Worm (Caenorhabditis elegans): ENCODE measurements around the gene abf-5.

ce11 chrX:12764009-12764408 is 28.6 kb upstream of the abf-5 start:
- no peak for TF ChIP-seq nhr-237 (tag; optimal IDR thresholded peaks at IDR 0.05)
- no peak for TF ChIP-seq nhr-129 (tag; optimal IDR thresholded peaks at IDR 0.05)
- TF ChIP-seq egl-27 (tag; optimal IDR thresholded peaks at IDR 0.05) = no peak
- TF ChIP-seq dmd-4 (tag; optimal IDR thresholded peaks at IDR 0.05) = no peak
- TF ChIP-seq nhr-11 (tag; optimal IDR thresholded peaks at IDR 0.05) = no peak
- TF ChIP-seq skn-1 (tag; optimal IDR thresholded peaks at IDR 0.05) = no peak
- no peak for TF ChIP-seq blmp-1 (tag; optimal IDR thresholded peaks at IDR 0.05; ENCODE audit: insufficient read depth)
- TF ChIP-seq lsy-2 (tag; optimal IDR thresholded peaks at IDR 0.05) = no peak
- TF ChIP-seq Y55F3AM.14 (GFP tag; optimal IDR thresholded peaks at IDR 0.05) = no peak
- TF ChIP-seq snpc-4 (tag; optimal IDR thresholded peaks at IDR 0.05) = no peak
- TF ChIP-seq ztf-11 (tag; optimal IDR thresholded peaks at IDR 0.05) = no peak
- TF ChIP-seq unc-62 (GFP tag; optimal IDR thresholded peaks at IDR 0.05) = no peak
